Fruit fly (Drosophila melanogaster) whole organism, adult: ENCODE results near the gene Spn28Db.

Source experiments
- CG11617 ChIP-seq: fragments of 200-800 bp; sonication (Bioruptor generic); optimal IDR thresholded peaks from 2 replicates; lab custom pipeline; 2017; ENCODE audit warnings: mild to moderate bottlenecking, missing biosample characterization, missing genetic modification reagents, missing genetic modification characterization
- CG12768 ChIP-seq: fragments of 200-800 bp; sonication (Bioruptor generic); optimal IDR thresholded peaks from 2 replicates; lab custom pipeline; 2017; ENCODE audit warnings: missing biosample characterization, missing genetic modification characterization, mild to moderate bottlenecking, moderate library complexity, missing genetic modification reagents
- CG1620 ChIP-seq: fragments of 200-800 bp; sonication (Bioruptor generic); optimal IDR thresholded peaks from 2 replicates; lab custom pipeline; 2016; ENCODE audit warnings: missing biosample characterization, missing genetic modification characterization
- CG5204 ChIP-seq: fragments of 200-800 bp; sonication (Bioruptor generic); optimal IDR thresholded peaks from 2 replicates; lab custom pipeline; 2016; ENCODE audit warnings: missing biosample characterization, missing genetic modification characterization
- CG7045 ChIP-seq: fragments of 200-800 bp; sonication (Bioruptor generic); optimal IDR thresholded peaks from 2 replicates; lab custom pipeline; 2017; ENCODE audit warnings: missing biosample characterization, mild to moderate bottlenecking, missing genetic modification characterization
- Clk ChIP-seq: fragments of 200-800 bp; sonication (Bioruptor generic); optimal IDR thresholded peaks from 2 replicates; lab custom pipeline; 2017; ENCODE audit warnings: missing biosample characterization, missing genetic modification characterization
- kay ChIP-seq: fragments of 200-800 bp; sonication (Bioruptor generic); peaks from one replicate; lab custom pipeline; 2016; ENCODE audit warnings: missing biosample characterization, missing genetic modification characterization, borderline replicate concordance

dm6 chr2L:7914948-7915549 lies 24.5 kb upstream of the Spn28Db start:
- TF ChIP-seq CG12768 (no peak), CG7045 (GFP tag; lab: Kevin White, UChicago) (no peak), CG1620 (no peak), kay (GFP tag; lab: Kevin White, UChicago) (no peak), CG5204 (no peak), CG11617 (no peak), Clk (GFP tag; lab: Kevin White, UChicago) (no peak)
